Fruit fly (Drosophila melanogaster): Measurements from ENCODE around the gene CG15136.

The CG15136 gene

dm6 chr2L:17048181-17048580, at the start of gene CG15136:
TSS of gene CG15136 (minus strand) at chr2L:17048281.
- TF ChIP-seq CG32121 (GFP tag; IDR thresholded peaks at IDR 0.05) (no peak), CG12605 (GFP tag; IDR thresholded peaks at IDR 0.05) (no peak), D1 (tag; optimal IDR thresholded peaks at IDR 0.05) (no peak), Ets98B (GFP tag; IDR thresholded peaks at IDR 0.05) (no peak), rn (GFP tag; IDR thresholded peaks at IDR 0.05) (no peak), CG8301 (tag; optimal IDR thresholded peaks at IDR 0.05) (no peak), EcR (GFP tag; optimal IDR thresholded peaks at IDR 0.05) (no peak), CG15710 (tag; optimal IDR thresholded peaks at IDR 0.05) (no peak), CG9948 (tag; optimal IDR thresholded peaks at IDR 0.05) (no peak), CG13204 (GFP tag; optimal IDR thresholded peaks at IDR 0.05) (no peak), CG17806 (tag; optimal IDR thresholded peaks at IDR 0.05) (no peak), fd96Ca (GFP tag; IDR thresholded peaks at IDR 0.05) (no peak), Pif1B (GFP tag; optimal IDR thresholded peaks at IDR 0.05) (no peak)

dm6 chr2L:17092737-17093136, 44.7 kb upstream of the CG15136 start:
- TF ChIP-seq CG32121 (GFP tag; IDR thresholded peaks at IDR 0.05) (no peak), Pif1B (GFP tag; optimal IDR thresholded peaks at IDR 0.05) (no peak), rn (GFP tag; IDR thresholded peaks at IDR 0.05) (no peak), Snoo (tag; optimal IDR thresholded peaks at IDR 0.05) (no peak), fd96Ca (GFP tag; IDR thresholded peaks at IDR 0.05) (no peak), CG13204 (GFP tag; optimal IDR thresholded peaks at IDR 0.05) (no peak), CG15710 (tag; optimal IDR thresholded peaks at IDR 0.05) (no peak), EcR (GFP tag; optimal IDR thresholded peaks at IDR 0.05) (no peak), CG14655 (GFP tag; optimal IDR thresholded peaks at IDR 0.05) (no peak), CG34367 (tag; optimal IDR thresholded peaks at IDR 0.05) (no peak), gl (tag; optimal IDR thresholded peaks at IDR 0.05) (no peak), CG10348 (GFP tag; IDR thresholded peaks at IDR 0.05) (no peak), Pif1A (GFP tag; optimal IDR thresholded peaks at IDR 0.05) (no peak), D1 (tag; optimal IDR thresholded peaks at IDR 0.05) (no peak), CG4496 (GFP tag; IDR thresholded peaks at IDR 0.05) (no peak), CG12605 (GFP tag; IDR thresholded peaks at IDR 0.05) (no peak), CG8301 (tag; optimal IDR thresholded peaks at IDR 0.05) (no peak)

DNA sequence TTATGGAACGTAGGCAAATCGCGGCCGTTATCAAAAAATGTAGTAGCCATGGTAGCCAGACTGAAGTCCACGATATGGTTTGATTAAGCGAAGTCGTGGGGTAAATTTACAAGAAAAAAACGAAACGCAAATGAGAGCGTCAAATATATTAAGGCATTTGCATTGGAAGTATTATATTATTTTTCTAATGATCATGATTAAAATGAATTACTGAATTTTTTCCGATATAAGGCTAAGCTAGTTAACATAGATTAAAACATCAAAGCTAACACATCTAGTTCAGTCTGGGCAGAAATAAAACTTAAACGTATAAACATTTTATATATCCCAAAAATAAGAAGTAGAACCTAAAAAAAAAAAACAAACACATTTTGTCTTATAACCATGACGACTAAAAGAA, 39.3 kb upstream of the CG15136 start, which contains the start of gene CG12620:
Gene CG12620, plus strand, starts transcription at position 301 of the 400 bp plus-strand sequence.
- TF ChIP-seq CG32121 (GFP tag; IDR thresholded peaks at IDR 0.05), result no peak
- TF ChIP-seq EcR (GFP tag; optimal IDR thresholded peaks at IDR 0.05), result no peak
- no peak for TF ChIP-seq CG10348 (GFP tag; IDR thresholded peaks at IDR 0.05)
- TF ChIP-seq Pif1B (GFP tag; optimal IDR thresholded peaks at IDR 0.05), result no peak
- no peak for TF ChIP-seq rn (GFP tag; IDR thresholded peaks at IDR 0.05)

DNA sequence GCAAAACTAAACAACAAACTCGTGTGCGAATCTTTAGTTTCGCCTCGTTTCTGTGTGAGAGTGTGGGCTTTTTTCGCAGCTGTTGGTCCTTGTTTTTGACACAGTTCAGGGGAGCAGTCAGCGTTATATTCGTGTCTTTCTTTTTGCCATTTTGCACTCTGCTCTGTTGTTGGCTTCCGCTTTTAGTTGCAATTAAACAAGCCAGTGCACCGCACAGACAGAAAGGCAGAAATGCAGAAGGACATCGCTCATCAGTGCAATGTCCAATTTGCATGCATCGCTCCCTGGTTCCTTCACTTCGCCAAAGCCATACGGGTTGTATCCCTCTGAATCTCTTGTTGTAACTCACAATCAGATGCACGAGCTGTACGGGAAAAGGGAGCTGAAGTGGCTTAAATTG, 3.8 kb upstream of the CG15136 start:
- TF ChIP-seq gl (tag; optimal IDR thresholded peaks at IDR 0.05) (no peak), CG9948 (tag; optimal IDR thresholded peaks at IDR 0.05) (no peak), CG10348 (GFP tag; IDR thresholded peaks at IDR 0.05) (no peak), Pif1B (GFP tag; optimal IDR thresholded peaks at IDR 0.05) (no peak), Snoo (tag; optimal IDR thresholded peaks at IDR 0.05) (no peak), EcR (GFP tag; optimal IDR thresholded peaks at IDR 0.05) (no peak)

dm6 chr2L:17041211-17041610, 6.9 kb downstream of the CG15136 start:
- no peak for TF ChIP-seq rn (GFP tag; IDR thresholded peaks at IDR 0.05)
- no peak for TF ChIP-seq D1 (tag; optimal IDR thresholded peaks at IDR 0.05)
- no peak for TF ChIP-seq CG8159 (tag; optimal IDR thresholded peaks at IDR 0.05)
- no peak for TF ChIP-seq CG13204 (GFP tag; optimal IDR thresholded peaks at IDR 0.05)
- no peak for TF ChIP-seq Pif1A (GFP tag; optimal IDR thresholded peaks at IDR 0.05)
- TF ChIP-seq CG15710 (tag; optimal IDR thresholded peaks at IDR 0.05), result no peak
- no peak for TF ChIP-seq Pif1B (GFP tag; optimal IDR thresholded peaks at IDR 0.05)
- TF ChIP-seq fd96Ca (GFP tag; IDR thresholded peaks at IDR 0.05), result no peak
- TF ChIP-seq Snoo (tag; optimal IDR thresholded peaks at IDR 0.05), result no peak
- no peak for TF ChIP-seq CG9948 (tag; optimal IDR thresholded peaks at IDR 0.05)

dm6 chr2L:17027503-17027902, 20.6 kb downstream of the CG15136 start:
- peak; percentile 30 for TF ChIP-seq CG8159 (tag; optimal IDR thresholded peaks at IDR 0.05)
- no peak for TF ChIP-seq Ets98B (GFP tag; IDR thresholded peaks at IDR 0.05)

- TF ChIP-seq Pif1B (GFP tag; optimal IDR thresholded peaks at IDR 0.05) (no peak), CG34367 (tag; optimal IDR thresholded peaks at IDR 0.05) (no peak), rn (GFP tag; IDR thresholded peaks at IDR 0.05) (no peak), Ets98B (GFP tag; IDR thresholded peaks at IDR 0.05) (no peak), D1 (tag; optimal IDR thresholded peaks at IDR 0.05) (no peak), Snoo (tag; optimal IDR thresholded peaks at IDR 0.05) (no peak)
Measured at dm6 chr2L:17014600-17014999, 33.5 kb downstream of the CG15136 start, which contains the start of gene CG6304. TSS of gene CG6304 (minus strand) at chr2L:17014700.

Data from whole organism, pupa.